Worm (Caenorhabditis elegans): ENCODE measurements around the gene srh-16.
A peak's percentile ranks its signal among the peaks of the same experiment; 100 is the strongest.

The srh-16 gene

ce11 chrV:12281508-12281907 lies 10.2 kb upstream of the srh-16 start:
- no peak for TF ChIP-seq dsc-1 (tag; optimal IDR thresholded peaks at IDR 0.05)
- no peak for TF ChIP-seq nhr-19 (GFP tag; conservative IDR thresholded peaks at IDR 0.05)
- no peak for TF ChIP-seq tlp-1 (tag; optimal IDR thresholded peaks at IDR 0.05)
- no peak for TF ChIP-seq alr-1 (tag; optimal IDR thresholded peaks at IDR 0.05; ENCODE audit: borderline replicate concordance)
- no peak for TF ChIP-seq C16A3.4 (tag; optimal IDR thresholded peaks at IDR 0.05)
- no peak for TF ChIP-seq unc-62 (GFP tag; optimal IDR thresholded peaks at IDR 0.05)
- TF ChIP-seq mef-2 (tag; optimal IDR thresholded peaks at IDR 0.05): no peak
- no peak for TF ChIP-seq nhr-47 (tag; optimal IDR thresholded peaks at IDR 0.05)
- no peak for TF ChIP-seq ceh-88 (GFP tag; IDR thresholded peaks at IDR 0.05)
- no peak for TF ChIP-seq efl-1 (optimal IDR thresholded peaks at IDR 0.05)
- no peak for TF ChIP-seq efl-1 (GFP tag; optimal IDR thresholded peaks at IDR 0.05 in 1 of 2)
- TF ChIP-seq fos-1 (tag; optimal IDR thresholded peaks at IDR 0.05): no peak

- no peak for TF ChIP-seq unc-130 (tag; optimal IDR thresholded peaks at IDR 0.05)
- TF ChIP-seq irx-1 (tag; optimal IDR thresholded peaks at IDR 0.05): no peak
- no peak for TF ChIP-seq ceh-90 (tag; optimal IDR thresholded peaks at IDR 0.05)
- no peak for TF ChIP-seq lir-3 (tag; optimal IDR thresholded peaks at IDR 0.05; ENCODE audit: poor library complexity)
- TF ChIP-seq lin-35 (GFP tag; optimal IDR thresholded peaks at IDR 0.05): no peak
- no peak for TF ChIP-seq hlh-17 (GFP tag; optimal IDR thresholded peaks at IDR 0.05; ENCODE audit: borderline replicate concordance)
- TF ChIP-seq lin-15B (tag; optimal IDR thresholded peaks at IDR 0.05): no peak
- TF ChIP-seq C04F5.9 (tag; optimal IDR thresholded peaks at IDR 0.05): no peak
- TF ChIP-seq aly-2 (tag; optimal IDR thresholded peaks at IDR 0.05): no peak
- TF ChIP-seq F16B12.6 (tag; optimal IDR thresholded peaks at IDR 0.05): no peak
- no peak for TF ChIP-seq swsn-7 (tag; optimal IDR thresholded peaks at IDR 0.05)
- TF ChIP-seq mdl-1 (tag; optimal IDR thresholded peaks at IDR 0.05): no peak
- no peak for TF ChIP-seq ztf-4 (tag; optimal IDR thresholded peaks at IDR 0.05)
- no peak for TF ChIP-seq lin-14 (GFP tag; optimal IDR thresholded peaks at IDR 0.05)
- TF ChIP-seq nhr-77 (tag; optimal IDR thresholded peaks at IDR 0.05): no peak
- no peak for TF ChIP-seq alr-1 (tag; optimal IDR thresholded peaks at IDR 0.05; ENCODE audit: borderline replicate concordance)
Measured at ce11 chrV:12283187-12283586, 8.5 kb upstream of the srh-16 start, which contains the start of gene F55C5.10. F55C5.10 (plus strand) TSS chrV:12283487.

ce11 chrV:12287667-12288066 lies 4.0 kb upstream of the srh-16 start:
- TF ChIP-seq lsy-2 (tag; optimal IDR thresholded peaks at IDR 0.05): peak in 1 of 2 experiments; percentile 34
- no peak for TF ChIP-seq mdl-1 (tag; optimal IDR thresholded peaks at IDR 0.05)
- TF ChIP-seq lin-35 (GFP tag; optimal IDR thresholded peaks at IDR 0.05): peak in 1 of 2 experiments; percentile 2
- TF ChIP-seq ceh-82 (tag; optimal IDR thresholded peaks at IDR 0.05): peak in 1 of 3 experiments; percentile 13
- no peak for TF ChIP-seq lin-13 (GFP tag; optimal IDR thresholded peaks at IDR 0.05)
- no peak for TF ChIP-seq pqm-1 (tag; optimal IDR thresholded peaks at IDR 0.05)
- peak; percentile 67 for TF ChIP-seq lin-14 (GFP tag; optimal IDR thresholded peaks at IDR 0.05)
- TF ChIP-seq efl-3 (GFP tag; optimal IDR thresholded peaks at IDR 0.05): no peak
- no peak for TF ChIP-seq efl-1 (optimal IDR thresholded peaks at IDR 0.05)
- TF ChIP-seq efl-1 (GFP tag; optimal IDR thresholded peaks at IDR 0.05 in 1 of 2): peak in 1 of 2 experiments; percentile 22

- TF ChIP-seq fkh-10 (GFP tag; optimal IDR thresholded peaks at IDR 0.05) (no peak), elt-3 (tag; optimal IDR thresholded peaks at IDR 0.05) (no peak), efl-1 (optimal IDR thresholded peaks at IDR 0.05) (peak in 1 of 2 experiments; percentile 31), efl-1 (GFP tag; optimal IDR thresholded peaks at IDR 0.05 in 1 of 2) (peak; percentile 24 to 76), blmp-1 (tag; optimal IDR thresholded peaks at IDR 0.05) (peak; percentile 36), ceh-8 (GFP tag; optimal IDR thresholded peaks at IDR 0.05) (no peak), mef-2 (tag; optimal IDR thresholded peaks at IDR 0.05) (no peak), lin-35 (GFP tag; optimal IDR thresholded peaks at IDR 0.05) (peak in 1 of 2 experiments; percentile 14), hlh-17 (GFP tag; optimal IDR thresholded peaks at IDR 0.05; ENCODE audit: borderline replicate concordance) (no peak), fos-1 (tag; optimal IDR thresholded peaks at IDR 0.05) (no peak), ztf-4 (tag; optimal IDR thresholded peaks at IDR 0.05) (no peak), lsy-2 (tag; optimal IDR thresholded peaks at IDR 0.05) (peak in 1 of 2 experiments; percentile 35), dpl-1 (GFP tag; optimal IDR thresholded peaks at IDR 0.05) (peak in 2 of 3 experiments; percentile 13 to 28), nhr-71 (tag; optimal IDR thresholded peaks at IDR 0.05) (peak; percentile 6), unc-98 (GFP tag; IDR thresholded peaks at IDR 0.05) (no peak), pqm-1 (tag; optimal IDR thresholded peaks at IDR 0.05) (no peak), nhr-76 (tag; optimal IDR thresholded peaks at IDR 0.05) (no peak), ces-1 (GFP tag; optimal IDR thresholded peaks at IDR 0.05) (no peak), skn-1 (tag; optimal IDR thresholded peaks at IDR 0.05) (peak; percentile 6), nhr-12 (tag; optimal IDR thresholded peaks at IDR 0.05) (no peak), C16A3.4 (tag; optimal IDR thresholded peaks at IDR 0.05) (peak; percentile 39), snu-23 (GFP tag; optimal IDR thresholded peaks at IDR 0.05) (peak; percentile 29), lin-14 (GFP tag; optimal IDR thresholded peaks at IDR 0.05) (peak; percentile 53), hpl-2 (GFP tag; optimal IDR thresholded peaks at IDR 0.05) (no peak), jun-1 (tag; optimal IDR thresholded peaks at IDR 0.05) (no peak), ceh-82 (tag; optimal IDR thresholded peaks at IDR 0.05) (no peak)
Measured at ce11 chrV:12288577-12288976, 3.1 kb upstream of the srh-16 start, which contains the start of gene rskd-1. rskd-1 (minus strand) TSS chrV:12288615.

Measured in whole organism, L1 larva.